Fruit fly (Drosophila melanogaster) whole organism, embryonic: Measurements from ENCODE around the gene Cbl.

ENCODE experiments used
- Antp ChIP-seq: fragments of 200-800 bp; sonication (Bioruptor generic); optimal IDR thresholded peaks from 3 replicates; lab custom pipeline; 2016; ENCODE audit warnings: missing biosample characterization, missing genetic modification characterization
- Asciz ChIP-seq: fragments of 200-800 bp; sonication (Bioruptor generic); optimal IDR thresholded peaks from 2 replicates; lab custom pipeline; 2017; ENCODE audit warnings: missing biosample characterization, mild to moderate bottlenecking, missing genetic modification characterization, missing genetic modification reagents
- BEAF-32 ChIP-seq: fragments of 200-800 bp; sonication (Bioruptor generic); optimal IDR thresholded peaks from 3 replicates; lab custom pipeline; 2017; ENCODE audit warnings: missing biosample characterization, missing genetic modification characterization, mild to moderate bottlenecking, moderate library complexity, missing genetic modification reagents
- Blimp-1 ChIP-seq: fragments of 200-800 bp; sonication (Bioruptor generic); optimal IDR thresholded peaks from 3 replicates; lab custom pipeline; 2018; ENCODE audit warnings: missing biosample characterization, missing genetic modification characterization, mild to moderate bottlenecking, moderate library complexity, missing genetic modification reagents
- CG11504 ChIP-seq: fragments of 200-800 bp; sonication (Bioruptor generic); optimal IDR thresholded peaks from 3 replicates; lab custom pipeline; 2019; ENCODE audit warnings: missing biosample characterization, mild to moderate bottlenecking, missing genetic modification characterization, moderate library complexity
- CG12391 ChIP-seq: fragments of 200-800 bp; sonication (Bioruptor generic); optimal IDR thresholded peaks from 3 replicates; lab custom pipeline; 2018; ENCODE audit warnings: missing biosample characterization, mild to moderate bottlenecking, missing genetic modification characterization, moderate library complexity
- CG12744 ChIP-seq: fragments of 200-800 bp; sonication (Bioruptor generic); optimal IDR thresholded peaks from 2 replicates; lab custom pipeline; 2016; ENCODE audit warnings: missing biosample characterization, missing genetic modification characterization
- CG13424 ChIP-seq: fragments of 200-800 bp; sonication (Bioruptor generic); optimal IDR thresholded peaks from 2 replicates; lab custom pipeline; 2019; ENCODE audit warnings: missing biosample characterization, mild to moderate bottlenecking, missing genetic modification characterization, moderate library complexity
- CG14014 ChIP-seq: fragments of 200-800 bp; sonication (Bioruptor generic); IDR thresholded peaks from 2 replicates; pipeline ENCODE4 v1.3.6; 2022; ENCODE audit warnings: missing biosample characterization, missing genetic modification characterization
- CG14050 ChIP-seq: fragments of 200-800 bp; sonication (Bioruptor generic); IDR thresholded peaks from 3 replicates; pipeline ENCODE4 v1.3.6; 2022; ENCODE audit warnings: missing biosample characterization, missing genetic modification characterization
- CG2202 ChIP-seq: fragments of 200-800 bp; sonication (Bioruptor generic); optimal IDR thresholded peaks from 2 replicates; lab custom pipeline; 2018; ENCODE audit warnings: missing biosample characterization, mild to moderate bottlenecking, missing genetic modification characterization
- CG2712 ChIP-seq: fragments of 200-800 bp; optimal IDR thresholded peaks from 3 replicates; lab custom pipeline; 2019; ENCODE audit warnings: missing biosample characterization, mild to moderate bottlenecking, missing genetic modification characterization, moderate library complexity
- CG31388 ChIP-seq: fragments of 200-800 bp; sonication (Bioruptor generic); optimal IDR thresholded peaks from 2 replicates; lab custom pipeline; 2016; ENCODE audit warnings: missing biosample characterization, missing genetic modification characterization
- CG34224 ChIP-seq: fragments of 200-800 bp; sonication (Bioruptor generic); IDR thresholded peaks from 3 replicates; pipeline ENCODE4 v1.3.6; 2022; ENCODE audit warnings: missing biosample characterization, missing genetic modification characterization; ENCODE audit not compliant: partially characterized antibody
- CG4617 ChIP-seq: fragments of 200-800 bp; sonication (Bioruptor generic); optimal IDR thresholded peaks from 3 replicates; lab custom pipeline; 2016; ENCODE audit warnings: missing biosample characterization, missing genetic modification characterization, borderline replicate concordance
- CG4730 ChIP-seq: fragments of 200-800 bp; sonication (Bioruptor generic); IDR thresholded peaks from 2 replicates; pipeline ENCODE4 v1.3.6; 2022; ENCODE audit warnings: missing biosample characterization, missing genetic modification characterization
- CG5180 ChIP-seq: fragments of 200-800 bp; sonication (Bioruptor generic); optimal IDR thresholded peaks from 3 replicates; lab custom pipeline; 2017; ENCODE audit warnings: missing biosample characterization, missing genetic modification characterization, mild to moderate bottlenecking, moderate library complexity, missing genetic modification reagents
- CG7928 ChIP-seq: fragments of 200-800 bp; sonication (Bioruptor generic); optimal IDR thresholded peaks from 2 replicates; lab custom pipeline; 2017; ENCODE audit warnings: missing biosample characterization, mild to moderate bottlenecking, missing genetic modification characterization
- CG8388 ChIP-seq: fragments of 200-800 bp; sonication (Bioruptor generic); optimal IDR thresholded peaks from 2 replicates; lab custom pipeline; 2019; ENCODE audit warnings: missing biosample characterization, mild to moderate bottlenecking, missing genetic modification characterization, moderate library complexity
- Camta ChIP-seq: fragments of 200-800 bp; sonication (Bioruptor generic); optimal IDR thresholded peaks from 2 replicates; lab custom pipeline; 2016; ENCODE audit warnings: missing biosample characterization, missing genetic modification characterization
- Dbx ChIP-seq: fragments of 200-800 bp; sonication (Bioruptor generic); IDR thresholded peaks from 3 replicates; pipeline ENCODE4 v1.3.6; 2022; ENCODE audit warnings: missing biosample characterization, missing genetic modification characterization
- Dip3 ChIP-seq: fragments of 200-800 bp; sonication (Bioruptor generic); optimal IDR thresholded peaks from 3 replicates; lab custom pipeline; 2016; ENCODE audit warnings: missing biosample characterization, missing genetic modification characterization
- Dll ChIP-seq: fragments of 200-800 bp; sonication (Bioruptor generic); IDR thresholded peaks from 4 replicates; pipeline ENCODE4 v1.3.6; 2022; ENCODE audit warnings: missing biosample characterization, missing genetic modification characterization; ENCODE audit not compliant: partially characterized antibody
- Dref ChIP-seq: fragments of 200-800 bp; sonication (Bioruptor generic); IDR thresholded peaks from 2 replicates; pipeline ENCODE4 v1.3.6; 2022; ENCODE audit warnings: missing biosample characterization, missing genetic modification characterization
- Ets65A ChIP-seq: fragments of 200-800 bp; sonication (Bioruptor generic); peaks from one replicate; lab custom pipeline; 2016; ENCODE audit warnings: missing biosample characterization, missing genetic modification characterization
- Hand ChIP-seq: fragments of 200-800 bp; sonication (Bioruptor generic); optimal IDR thresholded peaks from 2 replicates; lab custom pipeline; 2017; ENCODE audit warnings: mild to moderate bottlenecking, missing biosample characterization, missing genetic modification reagents, missing genetic modification characterization
- Mad ChIP-seq: fragments of 200-800 bp; sonication (Bioruptor generic); optimal IDR thresholded peaks from 2 replicates; lab custom pipeline; 2016; ENCODE audit warnings: missing biosample characterization, missing genetic modification characterization
- Sry-β ChIP-seq: fragments of 200-800 bp; sonication (Bioruptor generic); optimal IDR thresholded peaks from 2 replicates; lab custom pipeline; 2018; ENCODE audit warnings: missing biosample characterization, mild to moderate bottlenecking, missing genetic modification characterization, moderate library complexity
- Trl ChIP-seq, 3 experiments: fragments of >200 bp in 2 of 3; fragments of 200-800 bp in 1 of 3; sonication (Bioruptor generic) in 1 of 3; optimal IDR thresholded peaks; 2 replicates in 1 of 3; 3 replicates in 2 of 3; lab custom pipeline; 2016 to 2017; ENCODE audit warnings: missing biosample characterization in 1 of 3, missing genetic modification characterization in 1 of 3
- ab ChIP-seq: fragments of 200-800 bp; sonication (Bioruptor generic); optimal IDR thresholded peaks from 2 replicates; lab custom pipeline; 2016; ENCODE audit warnings: missing biosample characterization, missing genetic modification characterization
- amos ChIP-seq: fragments of 200-800 bp; sonication (Bioruptor generic); IDR thresholded peaks from 2 replicates; pipeline ENCODE4 v1.3.6; 2022; ENCODE audit warnings: missing biosample characterization, missing genetic modification characterization; ENCODE audit not compliant: partially characterized antibody
- aop ChIP-seq: fragments of 200-800 bp; sonication (Bioruptor generic); IDR thresholded peaks from 2 replicates; pipeline ENCODE4 v1.3.6; 2022; ENCODE audit warnings: missing biosample characterization, missing genetic modification characterization
- ap ChIP-seq: fragments of 200-800 bp; sonication (Bioruptor generic); IDR thresholded peaks from 2 replicates; pipeline ENCODE4 v1.3.6; 2022; ENCODE audit warnings: missing biosample characterization, missing genetic modification characterization
- bbx ChIP-seq: fragments of 200-800 bp; sonication (Bioruptor generic); IDR thresholded peaks from 2 replicates; pipeline ENCODE4 v1.3.6; 2022; ENCODE audit warnings: missing biosample characterization, missing genetic modification characterization; ENCODE audit not compliant: partially characterized antibody
- dysf ChIP-seq: fragments of 200-800 bp; sonication (Bioruptor generic); IDR thresholded peaks from 3 replicates; pipeline ENCODE4 v1.3.6; 2022; ENCODE audit warnings: missing biosample characterization, missing genetic modification characterization
- gcm2 ChIP-seq: fragments of 200-800 bp; sonication (Bioruptor generic); optimal IDR thresholded peaks from 2 replicates; lab custom pipeline; 2016; ENCODE audit warnings: missing biosample characterization, missing genetic modification characterization
- gsb ChIP-seq: fragments of 200-800 bp; sonication (Bioruptor generic); IDR thresholded peaks from 2 replicates; pipeline ENCODE4 v1.3.6; 2022; ENCODE audit warnings: missing biosample characterization, missing genetic modification characterization
- kni ChIP-seq: fragments of 200-800 bp; sonication (Bioruptor generic); optimal IDR thresholded peaks from 3 replicates; lab custom pipeline; 2017; ENCODE audit warnings: mild to moderate bottlenecking, missing biosample characterization, missing genetic modification reagents, missing genetic modification characterization
- org-1 ChIP-seq: fragments of 200-800 bp; sonication (Bioruptor generic); optimal IDR thresholded peaks from 2 replicates; lab custom pipeline; 2017; ENCODE audit warnings: missing biosample characterization, missing genetic modification characterization
- pan ChIP-seq, 4 experiments: fragments of >200 bp in 3 of 4; fragments of 200-800 bp in 1 of 4; sonication (Bioruptor generic) in 1 of 4; optimal IDR thresholded peaks in 3 of 4; IDR thresholded peaks in 1 of 4; 2 replicates each; pipeline versions ENCODE4 v1.3.6 to Lab custom; 2017 to 2022; ENCODE audit warnings: missing biosample characterization in 2 of 4, missing genetic modification characterization in 2 of 4, mixed read lengths in 1 of 4
- run ChIP-seq: fragments of 200-800 bp; sonication (Bioruptor generic); optimal IDR thresholded peaks from 3 replicates; lab custom pipeline; 2018; ENCODE audit warnings: missing biosample characterization, mild to moderate bottlenecking, missing genetic modification characterization
- sens ChIP-seq: fragments of 200-800 bp; sonication (Bioruptor generic); peaks from one replicate; lab custom pipeline; 2016; ENCODE audit warnings: missing biosample characterization, missing genetic modification characterization
- stc ChIP-seq: fragments of 200-800 bp; sonication (Bioruptor generic); IDR thresholded peaks from 2 replicates; pipeline ENCODE4 v1.3.6; 2022; ENCODE audit warnings: missing biosample characterization, missing genetic modification characterization
- tgo ChIP-seq: fragments of 200-800 bp; sonication (Bioruptor generic); IDR thresholded peaks from 3 replicates; pipeline ENCODE4 v1.3.6; 2022; ENCODE audit warnings: missing biosample characterization, missing genetic modification characterization
- twi ChIP-seq: fragments of 200-800 bp; optimal IDR thresholded peaks from 2 replicates; lab custom pipeline; 2019; ENCODE audit warnings: missing biosample characterization, mild to moderate bottlenecking, missing genetic modification characterization, moderate library complexity
- wdn ChIP-seq: fragments of 200-800 bp; sonication (Bioruptor generic); IDR thresholded peaks from 2 replicates; pipeline ENCODE4 v1.3.6; 2022; ENCODE audit warnings: missing biosample characterization, missing genetic modification characterization
- wor ChIP-seq: fragments of 200-800 bp; sonication (Bioruptor generic); IDR thresholded peaks from 2 replicates; pipeline ENCODE4 v1.3.6; 2022; ENCODE audit warnings: missing biosample characterization, missing genetic modification characterization

The Cbl gene

DNA sequence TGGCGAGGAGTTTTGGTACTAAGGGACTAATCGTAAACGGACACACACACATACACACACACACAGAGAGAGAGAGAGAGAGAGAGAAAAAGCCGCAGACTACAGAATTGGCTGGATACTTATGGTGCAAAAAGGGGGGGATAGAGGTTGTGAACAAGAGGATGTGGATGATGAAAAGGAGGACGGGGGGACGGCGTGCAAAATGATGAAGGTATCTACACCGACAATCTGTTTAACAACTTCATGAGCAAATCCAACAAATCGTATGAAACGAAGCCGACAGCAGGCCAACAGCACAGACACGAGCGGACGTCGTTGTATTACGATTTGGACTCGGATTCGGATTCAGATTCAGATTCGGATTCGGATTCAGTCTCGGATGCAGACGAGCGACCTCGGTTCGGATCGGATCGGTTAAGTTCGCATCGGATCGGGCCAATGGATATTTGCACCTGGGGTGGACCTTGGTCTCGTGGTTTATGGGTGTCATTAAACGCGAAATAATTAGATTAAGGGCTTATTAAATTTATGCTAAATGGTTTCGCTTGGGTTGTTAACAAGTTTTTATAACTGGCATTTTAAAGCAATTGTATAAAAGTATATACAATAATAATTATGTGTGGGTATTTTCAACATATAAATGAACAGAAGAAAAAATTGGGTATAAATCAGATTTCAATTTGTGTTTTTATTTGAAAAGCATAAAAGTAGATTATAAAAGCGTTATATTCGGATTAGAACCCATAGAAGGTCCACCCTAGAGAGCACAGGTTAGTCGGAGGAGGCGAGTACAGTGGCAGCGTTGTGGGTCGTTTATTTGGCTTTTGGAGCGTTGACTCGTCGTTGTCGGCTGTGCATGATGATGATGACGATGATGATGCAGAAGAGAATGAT lies 30.5 kb downstream of the Cbl start (continued):
- TF ChIP-seq CG31388 (GFP tag; lab: Kevin White, UChicago): peak; percentile 66
- no peak for TF ChIP-seq Dll (GFP tag; lab: Robert Waterston, UW)
- peak; percentile 91 for TF ChIP-seq Hand
- TF ChIP-seq Dbx (GFP tag; lab: Robert Waterston, UW): peak; percentile 75
- peak; percentile 91 for TF ChIP-seq CG13424 (tag; lab: Kevin White, UChicago)
- peak; percentile 67 for TF ChIP-seq CG14050 (GFP tag; lab: Robert Waterston, UW)
- TF ChIP-seq pan (optimal IDR thresholded peaks at IDR 0.05; lab: Kevin White, UChicago): no peak
- peak in 1 of 2 experiments; percentile 85 for TF ChIP-seq pan (GFP tag; optimal IDR thresholded peaks at IDR 0.05 in 1 of 2, IDR thresholded peaks at IDR 0.05 in 1 of 2)
- TF ChIP-seq Antp: peak; percentile 20
- TF ChIP-seq Dref: no peak
- TF ChIP-seq CG34224 (GFP tag; lab: Robert Waterston, UW): no peak
- TF ChIP-seq CG4730 (GFP tag; lab: Robert Waterston, UW): peak; percentile 71
- peak; percentile 80 for TF ChIP-seq stc
- TF ChIP-seq wor: peak; percentile 59
- TF ChIP-seq CG5180 (GFP tag; lab: Kevin White, UChicago): peak; percentile 84
- no peak for TF ChIP-seq BEAF-32 (GFP tag; lab: Kevin White, UChicago)
- peak; percentile 46 to 54 for TF ChIP-seq Trl (optimal IDR thresholded peaks at IDR 0.05; lab: Kevin White, UChicago)
- peak; percentile 61 for TF ChIP-seq Trl (GFP tag; optimal IDR thresholded peaks at IDR 0.05; lab: Kevin White, UChicago)
- TF ChIP-seq Dip3 (GFP tag; lab: Kevin White, UChicago): peak; percentile 25
- peak; percentile 90 for TF ChIP-seq Blimp-1 (GFP tag; lab: Kevin White, UChicago)
- TF ChIP-seq org-1 (GFP tag; lab: Kevin White, UChicago): peak; percentile 92
- peak; percentile 61 for TF ChIP-seq Mad (GFP tag; lab: Kevin White, UChicago)
- peak; percentile 84 for TF ChIP-seq CG8388
- TF ChIP-seq twi (tag; lab: Kevin White, UChicago): peak; percentile 60
- TF ChIP-seq wdn (GFP tag; lab: Robert Waterston, UW): peak; percentile 45; the same call in 1 of the 2 replicates
- peak; percentile 43 for TF ChIP-seq CG12744 (GFP tag; lab: Kevin White, UChicago)
- TF ChIP-seq gsb (GFP tag; lab: Robert Waterston, UW): peak; percentile 72
- TF ChIP-seq gcm2 (GFP tag; lab: Kevin White, UChicago): no peak
- peak; percentile 88 for TF ChIP-seq CG12391 (tag; lab: Kevin White, UChicago)
- no peak for TF ChIP-seq bbx
- TF ChIP-seq ab (GFP tag; lab: Kevin White, UChicago): no peak
- peak; percentile 70 for TF ChIP-seq CG2202 (tag; lab: Kevin White, UChicago)
- TF ChIP-seq run (tag; lab: Kevin White, UChicago): peak; percentile 91
- TF ChIP-seq Camta: peak; percentile 55
- TF ChIP-seq ap (GFP tag; lab: Robert Waterston, UW): peak; percentile 54
- no peak for TF ChIP-seq Sry-β (GFP tag; lab: Kevin White, UChicago)
- TF ChIP-seq tgo (GFP tag; lab: Robert Waterston, UW): peak; percentile 84; the same call in 2 of the 3 replicates
- TF ChIP-seq Ets65A (GFP tag; lab: Kevin White, UChicago): no peak
- peak; percentile 93 for TF ChIP-seq Asciz
- peak; percentile 94 for TF ChIP-seq CG11504 (tag; lab: Kevin White, UChicago)
- TF ChIP-seq CG14014 (GFP tag; lab: Robert Waterston, UW): peak; percentile 85
- no peak for TF ChIP-seq kni (GFP tag; lab: Kevin White, UChicago)
- TF ChIP-seq sens (GFP tag; lab: Kevin White, UChicago): peak; percentile 97
- TF ChIP-seq aop (GFP tag; lab: Robert Waterston, UW): no peak
- no peak for TF ChIP-seq CG4617 (GFP tag; lab: Kevin White, UChicago)
- no peak for TF ChIP-seq amos (GFP tag; lab: Robert Waterston, UW)
- TF ChIP-seq CG7928 (GFP tag; lab: Kevin White, UChicago): peak; percentile 59
- TF ChIP-seq CG2712 (tag; lab: Kevin White, UChicago): peak; percentile 94
- TF ChIP-seq dysf (GFP tag; lab: Robert Waterston, UW): peak; percentile 91
